Worm (Caenorhabditis elegans) whole organism, L4/young adult: Measurements from ENCODE around the gene npr-5.

Experiments used
- dao-5 ChIP-seq: sonication (generic microtip); optimal IDR thresholded peaks from 2 replicates; lab custom pipeline; 2016; ENCODE audit warnings: missing genotype, missing genetic modification characterization, moderate library complexity, missing compliant biosample characterization
- him-1 ChIP-seq: sonication (generic microtip); optimal IDR thresholded peaks from 2 replicates; lab custom pipeline; 2016; ENCODE audit warnings: missing genotype, missing genetic modification reagents, missing genetic modification characterization, missing compliant biosample characterization

DNA sequence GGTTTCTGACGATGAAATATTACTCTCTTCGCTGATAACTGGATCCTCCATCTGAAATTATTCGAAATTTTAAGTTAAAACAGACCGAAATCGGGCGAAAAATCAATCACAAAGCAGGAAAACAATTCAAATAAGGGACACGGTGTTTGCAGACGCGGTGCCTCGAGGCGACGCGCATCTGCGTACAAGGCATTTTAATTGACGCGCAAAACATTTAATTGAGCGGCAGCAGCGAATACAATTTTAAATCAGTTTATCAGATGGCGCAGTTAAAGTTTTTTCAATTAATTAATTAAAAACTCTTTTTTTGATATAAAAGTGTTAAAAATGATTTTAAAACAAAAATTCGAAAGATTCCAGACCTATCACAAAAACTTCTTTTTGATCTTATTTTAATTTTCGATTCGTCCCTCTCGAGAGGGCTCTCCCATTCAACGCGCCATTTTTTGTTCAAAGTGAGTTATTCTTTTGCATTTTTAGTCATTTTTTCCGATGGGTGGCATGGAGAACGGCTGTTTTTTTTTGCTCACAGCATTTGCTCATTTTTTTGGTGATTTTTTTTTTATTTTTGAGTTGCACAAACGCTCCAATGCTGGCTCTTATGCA is 30.1 kb upstream of the npr-5 start, which contains the start of gene phf-10:
- no peak for TF ChIP-seq him-1 (tag; lab: Kevin White, UChicago)
- TF ChIP-seq dao-5 (tag; lab: Kevin White, UChicago): no peak
